Worm (Caenorhabditis elegans): ENCODE results near the gene C07D10.1.

The C07D10.1 gene

ce11 chrII:7408192-7408591 is 9.4 kb downstream of the C07D10.1 start, which contains the start of gene srd-55:
Gene srd-55, plus strand, starts transcription at chrII:7408492.
- TF ChIP-seq ama-1 (optimal IDR thresholded peaks at IDR 0.05) = no peak
- TF ChIP-seq ztf-16 (tag; optimal IDR thresholded peaks at IDR 0.05) = no peak

- TF ChIP-seq ref-2 (tag; optimal IDR thresholded peaks at IDR 0.05) (no peak), lin-11 (tag; optimal IDR thresholded peaks at IDR 0.05) (no peak), ceh-18 (tag; optimal IDR thresholded peaks at IDR 0.05) (no peak), elt-2 (tag; optimal IDR thresholded peaks at IDR 0.05) (no peak), eyg-1 (tag; optimal IDR thresholded peaks at IDR 0.05) (no peak), fkh-6 (tag; optimal IDR thresholded peaks at IDR 0.05) (no peak), ceh-48 (tag; optimal IDR thresholded peaks at IDR 0.05) (no peak), ceh-30 (tag; optimal IDR thresholded peaks at IDR 0.05) (no peak), sox-2 (GFP tag; IDR thresholded peaks at IDR 0.05) (no peak)
Observed at ce11 chrII:7411930-7412329, 13.1 kb downstream of the C07D10.1 start, which contains the start of gene K02A2.5. Gene K02A2.5, minus strand, starts transcription at chrII:7412030.

- TF ChIP-seq ceh-19 (GFP tag; optimal IDR thresholded peaks at IDR 0.05) (no peak), elt-2 (tag; optimal IDR thresholded peaks at IDR 0.05) (no peak), nhr-232 (tag; optimal IDR thresholded peaks at IDR 0.05) (no peak), dve-1 (tag; optimal IDR thresholded peaks at IDR 0.05) (no peak), ceh-14 (tag; optimal IDR thresholded peaks at IDR 0.05) (no peak), pha-4 (tag; optimal IDR thresholded peaks at IDR 0.05) (no peak), gmeb-2 (tag; optimal IDR thresholded peaks at IDR 0.05) (no peak), ceh-34 (tag; optimal IDR thresholded peaks at IDR 0.05) (no peak), ama-1 (optimal IDR thresholded peaks at IDR 0.05) (no peak), pag-3 (tag; optimal IDR thresholded peaks at IDR 0.05; ENCODE audit: borderline replicate concordance) (no peak), ceh-2 (tag; optimal IDR thresholded peaks at IDR 0.05) (no peak)
Observed at ce11 chrII:7413275-7413674, 14.5 kb downstream of the C07D10.1 start.

- TF ChIP-seq unc-42 (tag; optimal IDR thresholded peaks at IDR 0.05) = no peak
- no peak for TF ChIP-seq pax-1 (tag; optimal IDR thresholded peaks at IDR 0.05)
- TF ChIP-seq hlh-8 (tag; optimal IDR thresholded peaks at IDR 0.05) = no peak
- TF ChIP-seq eyg-1 (tag; optimal IDR thresholded peaks at IDR 0.05) = no peak
- TF ChIP-seq gmeb-2 (tag; optimal IDR thresholded peaks at IDR 0.05) = no peak
- no peak for TF ChIP-seq pqm-1 (tag; optimal IDR thresholded peaks at IDR 0.05)
- no peak for TF ChIP-seq sox-2 (GFP tag; IDR thresholded peaks at IDR 0.05)
- no peak for TF ChIP-seq ceh-45 (GFP tag; IDR thresholded peaks at IDR 0.05)
- TF ChIP-seq lin-11 (tag; optimal IDR thresholded peaks at IDR 0.05) = no peak
- no peak for TF ChIP-seq mec-3 (tag; optimal IDR thresholded peaks at IDR 0.05; ENCODE audit: borderline replicate concordance)
- no peak for TF ChIP-seq ceh-6 (GFP tag; optimal IDR thresholded peaks at IDR 0.05)
- no peak for TF ChIP-seq fkh-6 (tag; optimal IDR thresholded peaks at IDR 0.05)
- no peak for TF ChIP-seq zip-5 (tag; optimal IDR thresholded peaks at IDR 0.05)
Observed at ce11 chrII:7413764-7414163, 15.0 kb downstream of the C07D10.1 start.

ce11 chrII:7419563-7419962 is 20.8 kb downstream of the C07D10.1 start:
- TF ChIP-seq dve-1 (tag; optimal IDR thresholded peaks at IDR 0.05) = no peak
- TF ChIP-seq ceh-9 (tag; optimal IDR thresholded peaks at IDR 0.05) = no peak
- TF ChIP-seq nfya-1 (tag; optimal IDR thresholded peaks at IDR 0.05) = no peak
- no peak for TF ChIP-seq ceh-45 (GFP tag; IDR thresholded peaks at IDR 0.05)
- no peak for TF ChIP-seq pqm-1 (tag; optimal IDR thresholded peaks at IDR 0.05)
- TF ChIP-seq ceh-6 (GFP tag; optimal IDR thresholded peaks at IDR 0.05) = no peak

- TF ChIP-seq ref-2 (tag; optimal IDR thresholded peaks at IDR 0.05) (no peak), T23F11.4 (GFP tag; optimal IDR thresholded peaks at IDR 0.05) (no peak), ceh-2 (tag; optimal IDR thresholded peaks at IDR 0.05) (no peak), ceh-19 (GFP tag; optimal IDR thresholded peaks at IDR 0.05) (no peak), K09A11.1 (tag; optimal IDR thresholded peaks at IDR 0.05; ENCODE audit: insufficient read depth) (no peak), elt-2 (tag; optimal IDR thresholded peaks at IDR 0.05) (no peak), nhr-232 (tag; optimal IDR thresholded peaks at IDR 0.05) (no peak), madf-2 (tag; optimal IDR thresholded peaks at IDR 0.05) (no peak), ceh-24 (tag; optimal IDR thresholded peaks at IDR 0.05) (no peak), che-1 (tag; optimal IDR thresholded peaks at IDR 0.05) (no peak), lim-6 (tag; optimal IDR thresholded peaks at IDR 0.05) (no peak), unc-55 (GFP tag; optimal IDR thresholded peaks at IDR 0.05) (no peak), ceh-31 (tag; optimal IDR thresholded peaks at IDR 0.05) (no peak), hlh-8 (tag; optimal IDR thresholded peaks at IDR 0.05) (no peak), eyg-1 (tag; optimal IDR thresholded peaks at IDR 0.05) (no peak), Y22D7AL.16 (tag; optimal IDR thresholded peaks at IDR 0.05) (no peak)
Observed at ce11 chrII:7420157-7420556, 21.3 kb downstream of the C07D10.1 start.

Measured in whole organism, late embryonic.